Fruit fly (Drosophila melanogaster): ENCODE data around the gene CG42371.

Gene CG42371

dm6 chr2L:2242139-2242538 is 25.1 kb upstream of the CG42371 start, which contains the start of gene CG4267 (continued):
- TF ChIP-seq lov (optimal IDR thresholded peaks at IDR 0.05) (no peak), lov (GFP tag; IDR thresholded peaks at IDR 0.05) (no peak), CG9609 (GFP tag; optimal IDR thresholded peaks at IDR 0.05) (no peak), Doc3 (GFP tag; IDR thresholded peaks at IDR 0.05; ENCODE audit: partially characterized antibody) (peak; percentile 32; the same call in 1 of the 3 replicates), gsb-n (tag; optimal IDR thresholded peaks at IDR 0.05) (no peak), mld (GFP tag; IDR thresholded peaks at IDR 0.05; ENCODE audit: partially characterized antibody) (no peak), CG10366 (GFP tag; IDR thresholded peaks at IDR 0.05) (no peak), tgo (GFP tag; IDR thresholded peaks at IDR 0.05) (no peak), zen2 (GFP tag; IDR thresholded peaks at IDR 0.05; ENCODE audit: partially characterized antibody) (peak; percentile 67; the same call in 2 of the 3 replicates), CG7556 (GFP tag; optimal IDR thresholded peaks at IDR 0.05) (no peak), CG12155 (GFP tag; optimal IDR thresholded peaks at IDR 0.05) (no peak), Drgx (GFP tag; IDR thresholded peaks at IDR 0.05) (0 out of 2 replicates have a peak, but pooled peaks have one; percentile 22), CG30403 (GFP tag; optimal IDR thresholded peaks at IDR 0.05) (no peak), gcm2 (GFP tag; optimal IDR thresholded peaks at IDR 0.05) (no peak), CG13287 (GFP tag; IDR thresholded peaks at IDR 0.05; ENCODE audit: partially characterized antibody) (peak; percentile 50), ci (GFP tag; IDR thresholded peaks at IDR 0.05) (peak; percentile 52; the same call in 1 of the 3 replicates), CG17361 (GFP tag; IDR thresholded peaks at IDR 0.05) (no peak), CG7372 (GFP tag; IDR thresholded peaks at IDR 0.05) (no peak), CG8089 (GFP tag; optimal IDR thresholded peaks at IDR 0.05) (no peak), exex (tag; optimal IDR thresholded peaks at IDR 0.05) (no peak), CG6683 (GFP tag; optimal IDR thresholded peaks at IDR 0.05) (no peak), Hmx (GFP tag; optimal IDR thresholded peaks at IDR 0.05) (no peak), CG34224 (GFP tag; IDR thresholded peaks at IDR 0.05; ENCODE audit: partially characterized antibody) (peak; percentile 68), Med (GFP tag) (peak; percentile 80), sna (GFP tag; IDR thresholded peaks at IDR 0.05; ENCODE audit: partially characterized antibody) (peak; percentile 50; the same call in 1 of the 2 replicates), Max (GFP tag; optimal IDR thresholded peaks at IDR 0.05) (no peak), cas (GFP tag; IDR thresholded peaks at IDR 0.05) (no peak), CG3065 (GFP tag; optimal IDR thresholded peaks at IDR 0.05) (no peak), CG15514 (GFP tag; optimal IDR thresholded peaks at IDR 0.05) (no peak), cad (GFP tag; optimal IDR thresholded peaks at IDR 0.05) (no peak), Optix (GFP tag; IDR thresholded peaks at IDR 0.05) (no peak), wdn (GFP tag; IDR thresholded peaks at IDR 0.05) (no peak), HLHmδ (GFP tag; optimal IDR thresholded peaks at IDR 0.05) (no peak), lbe (GFP tag; optimal IDR thresholded peaks at IDR 0.05) (no peak), tna (GFP tag; IDR thresholded peaks at IDR 0.05; ENCODE audit: partially characterized antibody) (no peak), CG4424 (GFP tag; optimal IDR thresholded peaks at IDR 0.05) (no peak), danr (GFP tag; IDR thresholded peaks at IDR 0.05) (no peak), ken (GFP tag; IDR thresholded peaks at IDR 0.05) (0 out of 3 replicates have a peak, but pooled peaks have one; percentile 27), Rx (GFP tag; IDR thresholded peaks at IDR 0.05) (no peak), ara (GFP tag; IDR thresholded peaks at IDR 0.05) (no peak), Ets65A (GFP tag) (no peak), Bgb (GFP tag; IDR thresholded peaks at IDR 0.05; ENCODE audit: partially characterized antibody) (peak; percentile 34; the same call in 1 of the 2 replicates), sob (GFP tag; IDR thresholded peaks at IDR 0.05) (0 out of 2 replicates have a peak, but pooled peaks have one; percentile 19), Dll (GFP tag; IDR thresholded peaks at IDR 0.05; ENCODE audit: partially characterized antibody) (peak; percentile 63), lmd (GFP tag; IDR thresholded peaks at IDR 0.05) (0 out of 2 replicates have a peak, but pooled peaks have one; percentile 10), CG4854 (GFP tag; optimal IDR thresholded peaks at IDR 0.05) (no peak), CG11247 (GFP tag; IDR thresholded peaks at IDR 0.05) (peak; percentile 6; the same call in 1 of the 2 replicates), Asciz (GFP tag; optimal IDR thresholded peaks at IDR 0.05) (no peak), vvl (GFP tag; IDR thresholded peaks at IDR 0.05) (peak; percentile 40; the same call in 1 of the 2 replicates), CG13123 (GFP tag; optimal IDR thresholded peaks at IDR 0.05) (no peak), Mes4 (GFP tag; optimal IDR thresholded peaks at IDR 0.05) (no peak)

Data from whole organism, embryonic.